Worm (Caenorhabditis elegans) whole organism, L2 larva: Measurements from ENCODE around the gene nhr-79.

Experiments used
- nhr-11 ChIP-seq: fragments of 150-350 bp; optimal IDR thresholded peaks from 2 replicates; lab custom pipeline; 2014; ENCODE audit warnings: missing biosample characterization, missing genetic modification characterization
- nhr-12 ChIP-seq: fragments of 150-350 bp; optimal IDR thresholded peaks from 2 replicates; lab custom pipeline; 2014; ENCODE audit warnings: missing biosample characterization, missing genetic modification characterization
- nhr-23 ChIP-seq: fragments of 150-350 bp; optimal IDR thresholded peaks from 2 replicates; lab custom pipeline; 2014; ENCODE audit warnings: missing biosample characterization, missing genetic modification reagents, missing genetic modification characterization

ce11 chrV:19251844-19252243 lies 40.1 kb upstream of the nhr-79 start, which contains the start of gene F21D9.11:
- TF ChIP-seq nhr-11 (tag; lab: Kevin White, UChicago) (no peak), nhr-12 (no peak), nhr-23 (tag; lab: Kevin White, UChicago) (no peak)
